Fruit fly (Drosophila melanogaster) whole organism, pupa: ENCODE results near the gene CG10096.

Experiments
- CG10348 ChIP-seq: fragments of 200-800 bp; sonication (Bioruptor generic); IDR thresholded peaks from 2 replicates; pipeline ENCODE4 v1.3.6; 2022; ENCODE audit warnings: missing biosample characterization, missing genetic modification characterization
- CG13204 ChIP-seq: fragments of 200-800 bp; sonication (Bioruptor generic); optimal IDR thresholded peaks from 2 replicates; lab custom pipeline; 2018; ENCODE audit warnings: missing biosample characterization, mild to moderate bottlenecking, missing genetic modification characterization, moderate library complexity
- CG4496 ChIP-seq: fragments of 200-800 bp; sonication (Bioruptor generic); IDR thresholded peaks from 3 replicates; pipeline ENCODE4 v1.3.6; 2022; ENCODE audit warnings: missing biosample characterization, missing genetic modification characterization
- CG8159 ChIP-seq: fragments of 200-800 bp; sonication (Bioruptor generic); optimal IDR thresholded peaks from 3 replicates; lab custom pipeline; 2018; ENCODE audit warnings: missing biosample characterization, mild to moderate bottlenecking, missing genetic modification characterization, moderate library complexity
- CG9948 ChIP-seq: fragments of 200-800 bp; sonication (Bioruptor generic); optimal IDR thresholded peaks from 2 replicates; lab custom pipeline; 2018; ENCODE audit warnings: missing biosample characterization, mild to moderate bottlenecking, missing genetic modification characterization, moderate library complexity
- D1 ChIP-seq: fragments of 200-800 bp; sonication (Bioruptor generic); optimal IDR thresholded peaks from 2 replicates; lab custom pipeline; 2018; ENCODE audit warnings: missing biosample characterization, mild to moderate bottlenecking, missing genetic modification characterization, moderate library complexity
- EcR ChIP-seq: fragments of 200-800 bp; sonication (Bioruptor generic); optimal IDR thresholded peaks from 3 replicates; lab custom pipeline; 2019; ENCODE audit warnings: missing biosample characterization, missing genetic modification characterization, mild to moderate bottlenecking, moderate library complexity, missing genetic modification reagents
- Ets98B ChIP-seq: fragments of 200-800 bp; sonication (Bioruptor generic); IDR thresholded peaks from 2 replicates; pipeline ENCODE4 v1.3.6; 2022; ENCODE audit warnings: missing biosample characterization, missing genetic modification characterization
- Pif1A ChIP-seq: fragments of 200-800 bp; sonication (Bioruptor generic); optimal IDR thresholded peaks from 3 replicates; lab custom pipeline; 2016; ENCODE audit warnings: missing biosample characterization, missing genetic modification characterization
- Pif1B ChIP-seq: fragments of 200-800 bp; sonication (Bioruptor generic); optimal IDR thresholded peaks from 3 replicates; lab custom pipeline; 2016; ENCODE audit warnings: missing biosample characterization, missing genetic modification characterization
- fd96Ca ChIP-seq: fragments of 200-800 bp; sonication (Bioruptor generic); IDR thresholded peaks from 3 replicates; pipeline ENCODE4 v1.3.6; 2022; ENCODE audit warnings: missing biosample characterization, missing genetic modification characterization
- gl ChIP-seq: fragments of 200-800 bp; sonication (Bioruptor generic); optimal IDR thresholded peaks from 2 replicates; lab custom pipeline; 2018; ENCODE audit warnings: missing biosample characterization, mild to moderate bottlenecking, missing genetic modification characterization
- rn ChIP-seq: fragments of 200-800 bp; sonication (Bioruptor generic); IDR thresholded peaks from 2 replicates; pipeline ENCODE4 v1.3.6; 2022; ENCODE audit warnings: missing biosample characterization, missing genetic modification characterization

- TF ChIP-seq gl (tag; lab: Kevin White, UChicago), result no peak
- no peak for TF ChIP-seq D1
- no peak for TF ChIP-seq Pif1A (GFP tag; lab: Kevin White, UChicago)
- TF ChIP-seq CG4496 (GFP tag; lab: Robert Waterston, UW), result no peak
- TF ChIP-seq EcR (GFP tag; lab: Kevin White, UChicago), result no peak
- no peak for TF ChIP-seq CG10348 (GFP tag; lab: Robert Waterston, UW)
- TF ChIP-seq Pif1B (GFP tag; lab: Kevin White, UChicago), result no peak
- TF ChIP-seq fd96Ca, result no peak
- TF ChIP-seq CG8159 (tag; lab: Kevin White, UChicago), result no peak
- no peak for TF ChIP-seq rn
- TF ChIP-seq CG9948 (tag; lab: Kevin White, UChicago), result no peak
- no peak for TF ChIP-seq Ets98B (GFP tag; lab: Robert Waterston, UW)
- no peak for TF ChIP-seq CG13204 (GFP tag; lab: Kevin White, UChicago)
Measured at dm6 chr3R:12426310-12426653, 30.5 kb upstream of the CG10096 start, which contains the start of gene NANS.
